Worm (Caenorhabditis elegans): Measurements from ENCODE around the gene F46F5.10.
"Not testable (repeated sequence)": the region's sequence is repeated elsewhere in the genome, so short reads cannot be mapped to it uniquely, and the experiment has no call there.

The F46F5.10 gene

ce11 chrII:814737-815136 is 8.9 kb upstream of the F46F5.10 start, which contains the start of gene msrp-3:
Gene msrp-3, minus strand, starts transcription at chrII:814837.
- no peak for TF ChIP-seq unc-55 (GFP tag; optimal IDR thresholded peaks at IDR 0.05)
- no peak for TF ChIP-seq ceh-24 (tag; optimal IDR thresholded peaks at IDR 0.05)
- no peak for TF ChIP-seq unc-86 (tag; optimal IDR thresholded peaks at IDR 0.05)
- no peak for TF ChIP-seq mec-3 (tag; optimal IDR thresholded peaks at IDR 0.05; ENCODE audit: borderline replicate concordance)
- TF ChIP-seq ahr-1 (tag; optimal IDR thresholded peaks at IDR 0.05) = no peak
- TF ChIP-seq C08G9.2 (tag; optimal IDR thresholded peaks at IDR 0.05) = no peak
- TF ChIP-seq ztf-16 (tag; optimal IDR thresholded peaks at IDR 0.05) = no peak
- no peak for TF ChIP-seq ama-1 (optimal IDR thresholded peaks at IDR 0.05)
- no peak for TF ChIP-seq syd-9 (tag; optimal IDR thresholded peaks at IDR 0.05)
- no peak for TF ChIP-seq tbx-2 (tag; optimal IDR thresholded peaks at IDR 0.05)
- no peak for TF ChIP-seq Y22D7AL.16 (tag; optimal IDR thresholded peaks at IDR 0.05)
- TF ChIP-seq hlh-6 (tag; optimal IDR thresholded peaks at IDR 0.05) = no peak
- TF ChIP-seq fkh-10 (GFP tag; optimal IDR thresholded peaks at IDR 0.05) = no peak
- TF ChIP-seq nhr-11 (tag; optimal IDR thresholded peaks at IDR 0.05) = no peak
- TF ChIP-seq C38D4.7 (GFP tag; optimal IDR thresholded peaks at IDR 0.05) = no peak

- TF ChIP-seq nhr-232 (tag; optimal IDR thresholded peaks at IDR 0.05) (no peak), mec-3 (tag; optimal IDR thresholded peaks at IDR 0.05; ENCODE audit: borderline replicate concordance) (no peak), sox-2 (GFP tag; IDR thresholded peaks at IDR 0.05) (no peak), F13H6.1 (tag; optimal IDR thresholded peaks at IDR 0.05) (no peak), dve-1 (tag; optimal IDR thresholded peaks at IDR 0.05) (no peak), sdc-2 (tag; optimal IDR thresholded peaks at IDR 0.05) (no peak), C38D4.7 (GFP tag; optimal IDR thresholded peaks at IDR 0.05) (no peak), odd-2 (tag; optimal IDR thresholded peaks at IDR 0.05) (no peak), ceh-18 (tag; optimal IDR thresholded peaks at IDR 0.05) (no peak), ceh-6 (GFP tag; optimal IDR thresholded peaks at IDR 0.05) (no peak), pros-1 (tag; optimal IDR thresholded peaks at IDR 0.05) (no peak), elt-4 (tag; optimal IDR thresholded peaks at IDR 0.05) (no peak), che-1 (tag; optimal IDR thresholded peaks at IDR 0.05) (no peak), nhr-11 (tag; optimal IDR thresholded peaks at IDR 0.05) (no peak), C08G9.2 (tag; optimal IDR thresholded peaks at IDR 0.05) (no peak), ceh-19 (GFP tag; optimal IDR thresholded peaks at IDR 0.05) (no peak), syd-9 (tag; optimal IDR thresholded peaks at IDR 0.05) (no peak), ceh-31 (tag; optimal IDR thresholded peaks at IDR 0.05) (no peak), hlh-6 (tag; optimal IDR thresholded peaks at IDR 0.05) (no peak)
These were observed 3.1 kb upstream of the F46F5.10 start, which contains the start of gene F46F5.7 for ce11 chrII:820519-820918. Gene F46F5.7, minus strand, starts transcription at chrII:820619.

- TF ChIP-seq tbx-7 (tag; optimal IDR thresholded peaks at IDR 0.05) (no peak), ceh-14 (tag; optimal IDR thresholded peaks at IDR 0.05) (no peak), pha-4 (tag; optimal IDR thresholded peaks at IDR 0.05) (no peak), C08G9.2 (tag; optimal IDR thresholded peaks at IDR 0.05) (no peak), unc-86 (tag; optimal IDR thresholded peaks at IDR 0.05) (no peak), dmd-4 (tag; optimal IDR thresholded peaks at IDR 0.05; ENCODE audit: borderline replicate concordance) (no peak), unc-3 (GFP tag; conservative IDR thresholded peaks at IDR 0.05) (no peak), unc-3 (tag; optimal IDR thresholded peaks at IDR 0.05) (no peak), tbx-2 (tag; optimal IDR thresholded peaks at IDR 0.05) (no peak), unc-42 (tag; optimal IDR thresholded peaks at IDR 0.05) (no peak), fax-1 (tag; optimal IDR thresholded peaks at IDR 0.05) (no peak), hlh-15 (tag; optimal IDR thresholded peaks at IDR 0.05) (no peak), ets-4 (tag; optimal IDR thresholded peaks at IDR 0.05) (no peak), elt-4 (tag; optimal IDR thresholded peaks at IDR 0.05) (no peak)
These were observed 2.1 kb upstream of the F46F5.10 start, which contains the start of gene F46F5.8 for ce11 chrII:821514-821913. Gene F46F5.8, minus strand, starts transcription at chrII:821614.

ce11 chrII:822730-823129 is 899 bp upstream of the F46F5.10 start, which contains the start of gene msrp-4:
Gene msrp-4, minus strand, starts transcription at chrII:822830.
- TF ChIP-seq nfya-1 (tag; optimal IDR thresholded peaks at IDR 0.05); K02D7.2 (tag; optimal IDR thresholded peaks at IDR 0.05); K09A11.1 (tag; optimal IDR thresholded peaks at IDR 0.05; ENCODE audit: insufficient read depth): not testable (repeated sequence)

Measured in whole organism, late embryonic.